Worm (Caenorhabditis elegans): ENCODE results near the gene dab-1.

ce11 chrII:8209476-8209875 lies 12.7 kb upstream of the dab-1 start, which contains the start of gene M110.8:
- TF ChIP-seq nfya-2 (GFP tag; IDR thresholded peaks at IDR 0.05) (no peak), gei-17 (GFP tag; optimal IDR thresholded peaks at IDR 0.05) (no peak)

All from whole organism, young adult.